Worm (Caenorhabditis elegans): ENCODE results near the gene Y94H6A.2.

Y94H6A.2 gene

DNA sequence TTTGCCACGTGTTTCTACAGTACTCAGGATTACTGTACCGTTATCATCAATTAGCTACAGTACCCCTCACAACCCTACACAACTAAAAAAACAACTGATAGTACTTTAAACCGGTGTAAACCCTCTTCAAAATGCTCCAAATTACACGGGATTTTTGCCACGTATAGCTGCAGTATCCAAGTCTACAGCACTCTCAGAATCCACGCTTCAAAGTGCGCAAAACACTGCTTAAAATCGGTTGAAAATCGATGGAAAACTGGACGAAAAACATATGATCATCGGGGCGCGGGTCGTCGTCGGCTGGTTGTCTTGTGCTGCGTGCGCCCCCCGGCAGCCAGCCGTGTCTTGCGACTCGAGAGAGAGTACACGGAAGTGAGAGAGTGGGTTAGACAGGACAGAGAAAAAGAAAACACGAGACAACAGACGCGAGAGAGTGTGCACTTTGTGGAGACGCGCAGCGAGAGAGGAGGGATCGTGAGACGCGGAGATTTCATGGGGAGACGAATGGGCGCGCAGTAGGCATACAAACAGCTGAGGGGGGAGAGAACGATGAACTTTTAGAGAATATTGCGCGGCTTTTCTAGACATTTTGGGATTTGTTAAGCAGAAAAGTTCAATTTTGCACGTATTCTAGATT is 21.6 kb upstream of the Y94H6A.2 start:
- peak; percentile 83 for TF ChIP-seq nhr-6 (tag; optimal IDR thresholded peaks at IDR 0.05)
- no peak for TF ChIP-seq ZK546.5 (tag; optimal IDR thresholded peaks at IDR 0.05)
- TF ChIP-seq rbr-2 (tag; optimal IDR thresholded peaks at IDR 0.05): peak; percentile 77
- TF ChIP-seq ceh-28 (tag; optimal IDR thresholded peaks at IDR 0.05): peak; percentile 26
- TF ChIP-seq dpl-1 (GFP tag; optimal IDR thresholded peaks at IDR 0.05): peak; percentile 59
- TF ChIP-seq nhr-237 (tag; optimal IDR thresholded peaks at IDR 0.05): no peak
- peak; percentile 75 for TF ChIP-seq duxl-1 (tag; optimal IDR thresholded peaks at IDR 0.05; ENCODE audit: poor library complexity)
- TF ChIP-seq nhr-102 (tag; optimal IDR thresholded peaks at IDR 0.05): peak; percentile 53
- no peak for TF ChIP-seq spr-3 (GFP tag; optimal IDR thresholded peaks at IDR 0.05)
- TF ChIP-seq zfp-3 (GFP tag; conservative IDR thresholded peaks at IDR 0.05): no peak
- TF ChIP-seq lin-39 (tag; optimal IDR thresholded peaks at IDR 0.05): no peak
- peak; percentile 50 for TF ChIP-seq unc-130 (GFP tag; optimal IDR thresholded peaks at IDR 0.05)
- no peak; the same call in 1 of the 2 replicates for TF ChIP-seq nhr-42 (GFP tag; IDR thresholded peaks at IDR 0.05)
- peak; percentile 96 for TF ChIP-seq hmg-1.1 (GFP tag; IDR thresholded peaks at IDR 0.05)
- peak; percentile 78 for TF ChIP-seq dmd-6 (GFP tag; IDR thresholded peaks at IDR 0.05)
- no peak for TF ChIP-seq aly-2 (tag; optimal IDR thresholded peaks at IDR 0.05)
- no peak for TF ChIP-seq Y5F2A.4 (GFP tag; optimal IDR thresholded peaks at IDR 0.05)
- TF ChIP-seq lin-38 (GFP tag; IDR thresholded peaks at IDR 0.05): peak; percentile 69
- TF ChIP-seq gei-8 (GFP tag; optimal IDR thresholded peaks at IDR 0.05): no peak
- no peak for TF ChIP-seq madf-5 (GFP tag; IDR thresholded peaks at IDR 0.05)
- peak; percentile 78 for TF ChIP-seq egl-43 (GFP tag; IDR thresholded peaks at IDR 0.05)
- peak; percentile 86 to 95 for TF ChIP-seq mdl-1 (tag; optimal IDR thresholded peaks at IDR 0.05)
- peak; percentile 79 for TF ChIP-seq ceh-20 (GFP tag; IDR thresholded peaks at IDR 0.05)
- no peak for TF ChIP-seq egl-27 (tag; optimal IDR thresholded peaks at IDR 0.05)
- peak; percentile 3 for TF ChIP-seq jun-1 (tag; optimal IDR thresholded peaks at IDR 0.05)
- TF ChIP-seq F37D6.2 (tag; optimal IDR thresholded peaks at IDR 0.05): peak; percentile 60
- TF ChIP-seq zip-11 (GFP tag; IDR thresholded peaks at IDR 0.05): no peak
- no peak for TF ChIP-seq nhr-111 (GFP tag; optimal IDR thresholded peaks at IDR 0.05)
- TF ChIP-seq F10B5.3 (tag; optimal IDR thresholded peaks at IDR 0.05): no peak
- peak; percentile 93 for TF ChIP-seq ama-1 (optimal IDR thresholded peaks at IDR 0.05)
- TF ChIP-seq spr-1 (tag; optimal IDR thresholded peaks at IDR 0.05): peak; percentile 83
- peak; percentile 99 for TF ChIP-seq hlh-11 (tag; optimal IDR thresholded peaks at IDR 0.05)
- TF ChIP-seq ceh-44 (GFP tag; IDR thresholded peaks at IDR 0.05): 0 out of 2 replicates have a peak, but pooled peaks have one; percentile 44
- peak; percentile 59; the same call in 1 of the 2 replicates for TF ChIP-seq lin-1 (GFP tag; IDR thresholded peaks at IDR 0.05)
- no peak for TF ChIP-seq tag-97 (GFP tag; IDR thresholded peaks at IDR 0.05)
- peak; percentile 82 for TF ChIP-seq lin-13 (GFP tag; optimal IDR thresholded peaks at IDR 0.05)
- TF ChIP-seq fos-1 (tag; optimal IDR thresholded peaks at IDR 0.05): no peak
- no peak for TF ChIP-seq nhr-76 (tag; optimal IDR thresholded peaks at IDR 0.05)
- TF ChIP-seq snpc-4 (tag; optimal IDR thresholded peaks at IDR 0.05): no peak
- TF ChIP-seq ztf-11 (tag; optimal IDR thresholded peaks at IDR 0.05): no peak
- TF ChIP-seq mes-2 (tag; optimal IDR thresholded peaks at IDR 0.05; ENCODE audit: poor library complexity, severe bottlenecking): peak; percentile 79
- peak; percentile 72 to 99 for TF ChIP-seq hif-1 (tag; optimal IDR thresholded peaks at IDR 0.05)
- no peak for TF ChIP-seq daf-19 (GFP tag; conservative IDR thresholded peaks at IDR 0.05)
- no peak for TF ChIP-seq ztf-7 (tag; optimal IDR thresholded peaks at IDR 0.05)
- TF ChIP-seq T20F7.1 (GFP tag; optimal IDR thresholded peaks at IDR 0.05): peak; percentile 35
- 0 out of 2 replicates have a peak, but pooled peaks have one; percentile 41 for TF ChIP-seq lim-7 (GFP tag; IDR thresholded peaks at IDR 0.05)
- TF ChIP-seq zip-2 (tag; optimal IDR thresholded peaks at IDR 0.05): no peak
- TF ChIP-seq Y48G9A.11 (GFP tag; IDR thresholded peaks at IDR 0.05): peak; percentile 53; the same call in 1 of the 2 replicates
- TF ChIP-seq arid-1 (GFP tag; conservative IDR thresholded peaks at IDR 0.05): peak; percentile 48
- TF ChIP-seq dmd-9 (GFP tag; IDR thresholded peaks at IDR 0.05): 0 out of 2 replicates have a peak, but pooled peaks have one; percentile 10
- TF ChIP-seq ceh-62 (tag; optimal IDR thresholded peaks at IDR 0.05): no peak
